Worm (Caenorhabditis elegans): ENCODE measurements around the gene ZK402.5.

ZK402.5 gene

ce11 chrX:1446593-1447141, 45.5 kb upstream of the ZK402.5 start, which contains the start of gene zfp-3 (continued):
- TF ChIP-seq ceh-6 (GFP tag; optimal IDR thresholded peaks at IDR 0.05) (no peak), ceh-18 (tag; optimal IDR thresholded peaks at IDR 0.05) (peak; percentile 92), sdc-2 (tag; optimal IDR thresholded peaks at IDR 0.05) (peak; percentile 92), ztf-16 (tag; optimal IDR thresholded peaks at IDR 0.05) (no peak), elt-2 (tag; optimal IDR thresholded peaks at IDR 0.05) (peak; percentile 3), unc-42 (tag; optimal IDR thresholded peaks at IDR 0.05) (peak; percentile 76), ceh-14 (tag; optimal IDR thresholded peaks at IDR 0.05) (peak; percentile 64), nhr-11 (tag; optimal IDR thresholded peaks at IDR 0.05) (no peak), madf-2 (tag; optimal IDR thresholded peaks at IDR 0.05) (peak; percentile 8), unc-86 (tag; optimal IDR thresholded peaks at IDR 0.05) (peak; percentile 25), pat-9 (tag; optimal IDR thresholded peaks at IDR 0.05) (no peak), syd-9 (tag; optimal IDR thresholded peaks at IDR 0.05) (peak; percentile 42), hlh-13 (GFP tag; optimal IDR thresholded peaks at IDR 0.05) (no peak), ceh-31 (tag; optimal IDR thresholded peaks at IDR 0.05) (peak; percentile 90), npax-4 (tag; optimal IDR thresholded peaks at IDR 0.05) (no peak), fkh-6 (tag; optimal IDR thresholded peaks at IDR 0.05) (no peak), rnt-1 (tag; optimal IDR thresholded peaks at IDR 0.05) (peak; percentile 67), hlh-8 (tag; optimal IDR thresholded peaks at IDR 0.05) (peak; percentile 32), lim-6 (tag; optimal IDR thresholded peaks at IDR 0.05) (peak; percentile 29), hlh-6 (tag; optimal IDR thresholded peaks at IDR 0.05) (no peak), C08G9.2 (tag; optimal IDR thresholded peaks at IDR 0.05) (peak; percentile 38), pha-4 (tag; optimal IDR thresholded peaks at IDR 0.05) (no peak), nfya-1 (tag; optimal IDR thresholded peaks at IDR 0.05) (peak; percentile 95), gmeb-2 (tag; optimal IDR thresholded peaks at IDR 0.05) (no peak), F13H6.1 (tag; optimal IDR thresholded peaks at IDR 0.05) (peak; percentile 82), ama-1 (optimal IDR thresholded peaks at IDR 0.05) (peak; percentile 49), fkh-10 (GFP tag; optimal IDR thresholded peaks at IDR 0.05) (no peak), ref-2 (tag; optimal IDR thresholded peaks at IDR 0.05) (peak; percentile 86), ets-4 (tag; optimal IDR thresholded peaks at IDR 0.05) (peak; percentile 73), pros-1 (tag; optimal IDR thresholded peaks at IDR 0.05) (peak; percentile 75), dmd-4 (tag; optimal IDR thresholded peaks at IDR 0.05; ENCODE audit: borderline replicate concordance) (peak; percentile 40), sox-4 (tag; optimal IDR thresholded peaks at IDR 0.05) (no peak), hlh-30 (tag; optimal IDR thresholded peaks at IDR 0.05; ENCODE audit: insufficient read depth) (peak; percentile 98), che-1 (tag; optimal IDR thresholded peaks at IDR 0.05) (no peak)

DNA sequence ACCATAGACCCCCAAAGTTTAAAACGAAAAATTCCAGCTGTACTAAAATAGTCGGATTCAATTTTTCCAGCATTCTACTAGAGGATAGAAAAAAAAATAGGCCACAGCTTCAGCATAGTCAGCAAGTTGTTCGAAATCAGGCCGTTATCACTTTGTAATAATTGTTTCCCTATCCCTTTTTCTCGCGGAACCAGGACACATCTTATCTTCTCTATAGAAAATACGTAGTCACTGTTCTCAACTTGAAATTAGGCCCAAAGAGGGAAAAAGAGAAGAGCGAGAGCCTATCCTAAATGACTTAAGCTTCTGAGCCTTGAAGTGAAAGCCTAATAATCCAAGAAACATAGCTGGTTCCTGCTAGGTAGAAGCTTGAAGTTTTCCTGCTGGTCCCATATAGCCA, 44.5 kb upstream of the ZK402.5 start:
- TF ChIP-seq ceh-22 (tag; optimal IDR thresholded peaks at IDR 0.05): no peak
- TF ChIP-seq hlh-30 (tag; optimal IDR thresholded peaks at IDR 0.05; ENCODE audit: insufficient read depth): no peak
- no peak for TF ChIP-seq pha-2 (tag; optimal IDR thresholded peaks at IDR 0.05)
- peak; percentile 2 for TF ChIP-seq ama-1 (optimal IDR thresholded peaks at IDR 0.05)

DNA sequence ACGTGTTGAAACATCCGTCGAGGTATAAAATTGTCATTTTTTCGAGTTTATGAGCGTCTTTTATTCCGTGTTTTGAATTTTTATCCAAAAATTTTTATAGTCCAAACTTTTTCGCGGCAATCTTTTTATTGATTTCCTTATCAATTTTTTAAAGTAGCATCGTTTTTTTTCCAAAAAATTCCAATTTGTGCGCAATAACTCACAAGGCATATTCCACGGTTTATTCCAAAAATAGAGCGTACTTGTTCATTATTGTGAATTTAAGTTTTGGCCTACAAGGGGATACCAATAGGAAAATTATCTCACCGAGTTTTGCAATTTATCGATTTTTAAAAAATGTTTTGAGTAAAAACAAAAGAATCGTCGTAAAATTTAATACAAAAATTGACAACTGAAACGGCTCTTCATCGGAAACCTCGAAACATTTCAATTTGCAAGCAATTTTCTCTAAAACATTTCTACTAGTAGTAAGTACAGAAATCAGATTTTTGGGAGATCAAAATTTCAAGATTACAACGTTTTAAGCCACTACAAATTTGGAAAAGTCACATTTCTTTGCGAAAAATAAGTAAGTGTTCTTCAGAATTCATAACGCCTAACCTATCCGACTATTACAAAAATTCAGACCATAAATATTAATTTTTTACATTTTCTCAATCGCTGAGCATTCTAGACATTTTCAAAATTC, 42.5 kb upstream of the ZK402.5 start:
- TF ChIP-seq Y22D7AL.16 (tag; optimal IDR thresholded peaks at IDR 0.05): peak; percentile 3
- TF ChIP-seq pag-3 (tag; optimal IDR thresholded peaks at IDR 0.05; ENCODE audit: borderline replicate concordance): no peak
- TF ChIP-seq pros-1 (tag; optimal IDR thresholded peaks at IDR 0.05): no peak
- no peak for TF ChIP-seq fkh-10 (GFP tag; optimal IDR thresholded peaks at IDR 0.05)
